Worm (Caenorhabditis elegans) whole organism, mixed stage, embryonic: Measurements from ENCODE around the gene Y58A7A.3.

ENCODE experiments used
- M03D4.4 ChIP-seq: sonication (generic microtip); optimal IDR thresholded peaks from 2 replicates; lab custom pipeline; 2017; ENCODE audit warnings: mild to moderate bottlenecking, missing genetic modification characterization, missing compliant biosample characterization
- blmp-1 ChIP-seq: fragments of 150-350 bp; optimal IDR thresholded peaks from 2 replicates; lab custom pipeline; 2014; ENCODE audit warnings: missing biosample characterization, missing genetic modification characterization
- ceh-39 ChIP-seq: fragments of 150-350 bp; optimal IDR thresholded peaks from 2 replicates; lab custom pipeline; 2014; ENCODE audit warnings: missing biosample characterization, missing genetic modification characterization
- ceh-83 ChIP-seq: fragments of 200-800 bp; sonication (Bioruptor generic); optimal IDR thresholded peaks from 2 replicates; lab custom pipeline; 2018; ENCODE audit warnings: mild to moderate bottlenecking, missing genetic modification characterization, missing compliant biosample characterization
- ces-1 ChIP-seq: fragments of 150-350 bp; optimal IDR thresholded peaks from 2 replicates; lab custom pipeline; 2014; ENCODE audit warnings: missing biosample characterization, missing genetic modification reagents, missing genetic modification characterization
- cnd-1 ChIP-seq: fragments of 200-800 bp; sonication (Bioruptor generic); optimal IDR thresholded peaks from 2 replicates; lab custom pipeline; 2018; ENCODE audit warnings: mild to moderate bottlenecking, missing genetic modification characterization, missing compliant biosample characterization
- drap-1 ChIP-seq: fragments of 200-800 bp; sonication (Bioruptor generic); optimal IDR thresholded peaks from 3 replicates; lab custom pipeline; 2018; ENCODE audit warnings: mild to moderate bottlenecking, missing genetic modification characterization, missing compliant biosample characterization
- elt-1 ChIP-seq: sonication (generic microtip); optimal IDR thresholded peaks from 2 replicates; lab custom pipeline; 2017; ENCODE audit warnings: missing genetic modification characterization, mild to moderate bottlenecking, missing compliant biosample characterization, antibody characterized with exemption, moderate library complexity, borderline replicate concordance; ENCODE audit not compliant: insufficient read depth
- elt-3 ChIP-seq: fragments of 150-350 bp; optimal IDR thresholded peaks from 2 replicates; lab custom pipeline; 2014; ENCODE audit warnings: missing biosample characterization, missing genetic modification characterization
- ham-2 ChIP-seq: fragments of 200-800 bp; sonication (Bioruptor generic); optimal IDR thresholded peaks from 2 replicates; lab custom pipeline; 2018; ENCODE audit warnings: mild to moderate bottlenecking, missing genetic modification characterization, missing compliant biosample characterization
- hlh-1 ChIP-seq: fragments of 150-350 bp; optimal IDR thresholded peaks from 2 replicates; lab custom pipeline; 2014; ENCODE audit warnings: missing biosample characterization, missing genetic modification reagents, missing genetic modification characterization
- lin-13 ChIP-seq: fragments of 150-350 bp; optimal IDR thresholded peaks from 2 replicates; lab custom pipeline; 2014; ENCODE audit warnings: missing biosample characterization, missing genetic modification characterization
- lin-32 ChIP-seq: fragments of 200-800 bp; sonication (Bioruptor generic); optimal IDR thresholded peaks from 2 replicates; lab custom pipeline; 2018; ENCODE audit warnings: mild to moderate bottlenecking, missing genetic modification characterization, missing compliant biosample characterization
- lsy-2 ChIP-seq: fragments of 150-350 bp; optimal IDR thresholded peaks from 2 replicates; lab custom pipeline; 2014; ENCODE audit warnings: missing biosample characterization, missing genetic modification characterization
- mab-5 ChIP-seq: fragments of 150-350 bp; optimal IDR thresholded peaks from 2 replicates; lab custom pipeline; 2014; ENCODE audit warnings: missing biosample characterization, missing genetic modification characterization
- mls-2 ChIP-seq: sonication (generic microtip); optimal IDR thresholded peaks from 2 replicates; lab custom pipeline; 2016; ENCODE audit warnings: mild to moderate bottlenecking, missing genetic modification characterization, moderate library complexity, missing compliant biosample characterization
- nhr-12 ChIP-seq: fragments of 150-350 bp; optimal IDR thresholded peaks from 2 replicates; lab custom pipeline; 2014; ENCODE audit warnings: missing biosample characterization, missing genetic modification characterization
- nhr-2 ChIP-seq: fragments of 150-350 bp; optimal IDR thresholded peaks from 2 replicates; lab custom pipeline; 2014; ENCODE audit warnings: missing biosample characterization, missing genetic modification characterization
- nhr-237 ChIP-seq: fragments of 150-350 bp; optimal IDR thresholded peaks from 2 replicates; lab custom pipeline; 2014; ENCODE audit warnings: missing biosample characterization, missing genetic modification characterization
- nhr-28 ChIP-seq: fragments of 150-350 bp; optimal IDR thresholded peaks from 2 replicates; lab custom pipeline; 2014; ENCODE audit warnings: missing biosample characterization, missing genetic modification characterization
- nhr-76 ChIP-seq: sonication (generic microtip); optimal IDR thresholded peaks from 2 replicates; lab custom pipeline; 2017; ENCODE audit warnings: missing biosample characterization, missing genetic modification characterization
- pha-4 ChIP-seq: fragments of 150-350 bp; optimal IDR thresholded peaks from 2 replicates; lab custom pipeline; 2018; ENCODE audit warnings: missing biosample characterization, missing genetic modification reagents, missing genetic modification characterization
- sem-2 ChIP-seq: fragments of 200-800 bp; sonication (Bioruptor generic); optimal IDR thresholded peaks from 2 replicates; lab custom pipeline; 2018; ENCODE audit warnings: mild to moderate bottlenecking, missing genetic modification characterization, missing compliant biosample characterization
- snpc-4 ChIP-seq: fragments of 150-350 bp; optimal IDR thresholded peaks from 2 replicates; lab custom pipeline; 2014; ENCODE audit warnings: missing biosample characterization, missing genetic modification characterization
- sptf-1 ChIP-seq: sonication (generic microtip); optimal IDR thresholded peaks from 2 replicates; lab custom pipeline; 2017; ENCODE audit warnings: mild to moderate bottlenecking, missing genetic modification characterization, moderate library complexity, missing compliant biosample characterization
- tbx-8 ChIP-seq: fragments of 200-800 bp; sonication (Bioruptor generic); optimal IDR thresholded peaks from 2 replicates; lab custom pipeline; 2018; ENCODE audit warnings: mild to moderate bottlenecking, missing genetic modification characterization, moderate library complexity, missing compliant biosample characterization
- unc-120 ChIP-seq: sonication (generic microtip); optimal IDR thresholded peaks from 2 replicates; lab custom pipeline; 2017; ENCODE audit warnings: missing genetic modification characterization, missing compliant biosample characterization; ENCODE audit not compliant: poor library complexity, severe bottlenecking
- unc-39 ChIP-seq: fragments of 150-350 bp; optimal IDR thresholded peaks from 2 replicates; lab custom pipeline; 2014; ENCODE audit warnings: missing biosample characterization, missing genetic modification characterization
- zip-8 ChIP-seq: fragments of 150-350 bp; optimal IDR thresholded peaks from 2 replicates; lab custom pipeline; 2014; ENCODE audit warnings: missing biosample characterization, missing genetic modification characterization
- ztf-11 ChIP-seq: fragments of 150-350 bp; optimal IDR thresholded peaks from 2 replicates; lab custom pipeline; 2014; ENCODE audit warnings: missing biosample characterization, missing genetic modification characterization

Gene Y58A7A.3

ce11 chrV:5097035-5097434 is 16.3 kb upstream of the Y58A7A.3 start, which contains the start of gene C04F5.2:
Gene C04F5.2, minus strand, starts transcription at chrV:5097135.
- TF ChIP-seq ztf-11 (tag; lab: Kevin White, UChicago) (no peak), ham-2 (no peak), elt-1 (no peak), snpc-4 (no peak), tbx-8 (GFP tag; lab: Kevin White, UChicago) (no peak)

ce11 chrV:5090386-5090785 is 9.7 kb upstream of the Y58A7A.3 start:
- TF ChIP-seq nhr-76 (tag; lab: Kevin White, UChicago) (no peak), nhr-237 (tag; lab: Kevin White, UChicago) (no peak), mls-2 (no peak), snpc-4 (no peak), nhr-28 (tag; lab: Kevin White, UChicago) (no peak), drap-1 (GFP tag; lab: Kevin White, UChicago) (no peak), sptf-1 (tag; lab: Kevin White, UChicago) (no peak)
- TF ChIP-seq, all 35 proteins: peak for 0

- TF ChIP-seq lsy-2 (tag; lab: Kevin White, UChicago), result no peak
- no peak for TF ChIP-seq ztf-11 (tag; lab: Kevin White, UChicago)
- TF ChIP-seq elt-1, result no peak
- no peak for TF ChIP-seq ces-1
Measured at ce11 chrV:5089497-5090134, 8.9 kb upstream of the Y58A7A.3 start, which contains the start of gene glb-32. Gene glb-32, minus strand, starts transcription at chrV:5089547.

ce11 chrV:5088311-5088710 is 7.6 kb upstream of the Y58A7A.3 start:
- TF ChIP-seq blmp-1, result no peak
- TF ChIP-seq cnd-1 (tag; lab: Kevin White, UChicago), result no peak
- TF ChIP-seq pha-4, result no peak
- no peak for TF ChIP-seq unc-120 (tag; lab: Kevin White, UChicago)
- TF ChIP-seq zip-8 (tag; lab: Kevin White, UChicago), result no peak
- no peak for TF ChIP-seq mls-2
- TF ChIP-seq lin-13 (tag; lab: Kevin White, UChicago), result no peak
- no peak for TF ChIP-seq elt-3 (tag; lab: Kevin White, UChicago)
- TF ChIP-seq nhr-2, result no peak
- no peak for TF ChIP-seq sptf-1 (tag; lab: Kevin White, UChicago)
- TF ChIP-seq ceh-83, result no peak
- TF ChIP-seq nhr-28 (tag; lab: Kevin White, UChicago), result no peak
- TF ChIP-seq nhr-12 (tag; lab: Kevin White, UChicago), result no peak
- no peak for TF ChIP-seq elt-1

- no peak for TF ChIP-seq ceh-39 (tag; lab: Kevin White, UChicago)
- TF ChIP-seq ces-1, result no peak
- TF ChIP-seq zip-8 (tag; lab: Kevin White, UChicago), result peak; percentile 15
Measured at ce11 chrV:5086919-5087404, 6.3 kb upstream of the Y58A7A.3 start, which contains the start of gene Y58A7A.5. Gene Y58A7A.5, minus strand, starts transcription at chrV:5086969.

- no peak for TF ChIP-seq nhr-12 (tag; lab: Kevin White, UChicago)
- TF ChIP-seq lsy-2 (tag; lab: Kevin White, UChicago), result no peak
- TF ChIP-seq ham-2, result no peak
- TF ChIP-seq unc-39, result no peak
- no peak for TF ChIP-seq ztf-11 (tag; lab: Kevin White, UChicago)
- no peak for TF ChIP-seq lin-32 (GFP tag; lab: Kevin White, UChicago)
- no peak for TF ChIP-seq nhr-2
- no peak for TF ChIP-seq M03D4.4
- no peak for TF ChIP-seq unc-120 (tag; lab: Kevin White, UChicago)
- no peak for TF ChIP-seq hlh-1
- no peak for TF ChIP-seq elt-1
- TF ChIP-seq mab-5 (tag; lab: Kevin White, UChicago), result no peak
- TF ChIP-seq pha-4, result no peak
- no peak for TF ChIP-seq ceh-83
- no peak for TF ChIP-seq sem-2 (GFP tag; lab: Kevin White, UChicago)
- TF ChIP-seq lin-13 (tag; lab: Kevin White, UChicago), result no peak
- no peak for TF ChIP-seq tbx-8 (GFP tag; lab: Kevin White, UChicago)
- no peak for TF ChIP-seq snpc-4
- TF ChIP-seq blmp-1, result no peak
- TF ChIP-seq, all 35 proteins: peak for 0
Measured at ce11 chrV:5084957-5085465, 4.3 kb upstream of the Y58A7A.3 start, which contains the start of gene Y58A7A.4. Gene Y58A7A.4, minus strand, starts transcription at chrV:5085007.
